Worm (Caenorhabditis elegans): ENCODE measurements around the gene skr-10.

The skr-10 gene

ce11 chrIV:15931176-15931575, 15.4 kb upstream of the skr-10 start (continued):
- TF ChIP-seq ZK337.2 (GFP tag; IDR thresholded peaks at IDR 0.05) (no peak), nhr-237 (tag; optimal IDR thresholded peaks at IDR 0.05) (no peak), ZK546.5 (tag; optimal IDR thresholded peaks at IDR 0.05) (no peak), Y105C5A.15 (GFP tag; IDR thresholded peaks at IDR 0.05) (0 out of 2 replicates have a peak, but pooled peaks have one; percentile 51), nhr-76 (tag; optimal IDR thresholded peaks at IDR 0.05) (no peak), sdz-12 (GFP tag; optimal IDR thresholded peaks at IDR 0.05) (no peak), D1046.2 (GFP tag; IDR thresholded peaks at IDR 0.05) (no peak), skn-1 (tag; optimal IDR thresholded peaks at IDR 0.05) (no peak), R02D3.7 (tag; optimal IDR thresholded peaks at IDR 0.05) (no peak), snpc-4 (tag; optimal IDR thresholded peaks at IDR 0.05) (no peak), daf-12 (tag; optimal IDR thresholded peaks at IDR 0.05) (no peak), aly-2 (tag; optimal IDR thresholded peaks at IDR 0.05) (no peak), zag-1 (tag; optimal IDR thresholded peaks at IDR 0.05) (no peak), fkh-10 (GFP tag; optimal IDR thresholded peaks at IDR 0.05) (no peak), Y48G9A.11 (GFP tag; IDR thresholded peaks at IDR 0.05) (no peak), cey-2 (tag; optimal IDR thresholded peaks at IDR 0.05; ENCODE audit: borderline replicate concordance, insufficient read depth) (no peak), ceh-44 (GFP tag; IDR thresholded peaks at IDR 0.05) (peak; percentile 48; the same call in 1 of the 2 replicates), mxl-2 (GFP tag; conservative IDR thresholded peaks at IDR 0.05) (0 out of 2 replicates have a peak, but pooled peaks have one; percentile 19), ctbp-1 (GFP tag; IDR thresholded peaks at IDR 0.05) (peak; percentile 47; the same call in 1 of the 2 replicates), daf-16 (GFP tag; optimal IDR thresholded peaks at IDR 0.05) (no peak), daf-16 (tag; optimal IDR thresholded peaks at IDR 0.05) (peak; percentile 49), lim-7 (GFP tag; IDR thresholded peaks at IDR 0.05) (no peak), ceh-28 (tag; optimal IDR thresholded peaks at IDR 0.05) (no peak), lin-15B (tag; optimal IDR thresholded peaks at IDR 0.05) (no peak), mes-2 (tag; optimal IDR thresholded peaks at IDR 0.05; ENCODE audit: poor library complexity, severe bottlenecking) (no peak), unc-39 (tag; optimal IDR thresholded peaks at IDR 0.05) (no peak), lin-39 (tag; optimal IDR thresholded peaks at IDR 0.05) (no peak), duxl-1 (tag; optimal IDR thresholded peaks at IDR 0.05; ENCODE audit: poor library complexity) (peak; percentile 72), F10B5.3 (tag; optimal IDR thresholded peaks at IDR 0.05) (no peak), hlh-30 (tag; optimal IDR thresholded peaks at IDR 0.05; ENCODE audit: insufficient read depth) (peak; percentile 79), daf-19 (GFP tag; conservative IDR thresholded peaks at IDR 0.05) (peak; percentile 58), hlh-11 (tag; optimal IDR thresholded peaks at IDR 0.05) (no peak), unc-130 (GFP tag; optimal IDR thresholded peaks at IDR 0.05) (peak; percentile 34), nhr-48 (tag; optimal IDR thresholded peaks at IDR 0.05) (no peak), spr-1 (tag; optimal IDR thresholded peaks at IDR 0.05) (no peak), lir-3 (tag; optimal IDR thresholded peaks at IDR 0.05) (no peak), nhr-10 (tag; optimal IDR thresholded peaks at IDR 0.05) (no peak), egl-27 (tag; optimal IDR thresholded peaks at IDR 0.05) (no peak), zfp-3 (GFP tag; conservative IDR thresholded peaks at IDR 0.05) (peak; percentile 68), ceh-62 (tag; optimal IDR thresholded peaks at IDR 0.05) (no peak), nhr-111 (GFP tag; optimal IDR thresholded peaks at IDR 0.05) (no peak), madf-9 (GFP tag; conservative IDR thresholded peaks at IDR 0.05) (peak; percentile 75; the same call in 1 of the 2 replicates), aha-1 (tag) (peak; percentile 96), nhr-41 (GFP tag; IDR thresholded peaks at IDR 0.05) (no peak), egl-43 (GFP tag; IDR thresholded peaks at IDR 0.05) (no peak; the same call in 1 of the 2 replicates), F26F4.8 (GFP tag; conservative IDR thresholded peaks at IDR 0.05) (peak; percentile 66; the same call in 1 of the 2 replicates), dve-1 (tag; optimal IDR thresholded peaks at IDR 0.05; ENCODE audit: insufficient read depth) (peak; percentile 28), saeg-2 (GFP tag; IDR thresholded peaks at IDR 0.05) (no peak), spr-3 (GFP tag; optimal IDR thresholded peaks at IDR 0.05) (peak; percentile 60), hif-1 (tag; optimal IDR thresholded peaks at IDR 0.05) (peak in 1 of 2 experiments; percentile 31), zfp-2 (tag; optimal IDR thresholded peaks at IDR 0.05) (no peak), lsy-2 (tag; optimal IDR thresholded peaks at IDR 0.05) (no peak)
